Worm (Caenorhabditis elegans): Measurements from ENCODE around the gene num-1.

num-1 gene

ce11 chrV:20807038-20807437 is 22.6 kb upstream of the num-1 start, which contains the start of gene Y44A6D.6:
Y44A6D.6 (plus strand) TSS chrV:20807338.
- TF ChIP-seq elt-3 (tag; optimal IDR thresholded peaks at IDR 0.05) (no peak), ceh-39 (tag; optimal IDR thresholded peaks at IDR 0.05) (no peak), nhr-237 (tag; optimal IDR thresholded peaks at IDR 0.05) (no peak), lsy-2 (tag; optimal IDR thresholded peaks at IDR 0.05) (no peak), cnd-1 (tag; optimal IDR thresholded peaks at IDR 0.05) (no peak), elt-1 (tag; optimal IDR thresholded peaks at IDR 0.05; ENCODE audit: borderline replicate concordance, insufficient read depth) (no peak), mab-5 (tag; optimal IDR thresholded peaks at IDR 0.05) (no peak), zip-8 (tag; optimal IDR thresholded peaks at IDR 0.05) (no peak)

- TF ChIP-seq ces-1 (GFP tag; optimal IDR thresholded peaks at IDR 0.05) (no peak), nhr-2 (tag; optimal IDR thresholded peaks at IDR 0.05) (no peak), hlh-1 (tag; optimal IDR thresholded peaks at IDR 0.05) (no peak), sem-2 (GFP tag; optimal IDR thresholded peaks at IDR 0.05) (no peak), ztf-11 (tag; optimal IDR thresholded peaks at IDR 0.05) (no peak), unc-120 (tag; optimal IDR thresholded peaks at IDR 0.05; ENCODE audit: poor library complexity, severe bottlenecking) (no peak), lin-13 (tag; optimal IDR thresholded peaks at IDR 0.05) (no peak), lsy-2 (tag; optimal IDR thresholded peaks at IDR 0.05) (no peak), ceh-39 (tag; optimal IDR thresholded peaks at IDR 0.05) (no peak), unc-39 (tag; optimal IDR thresholded peaks at IDR 0.05) (no peak), sptf-1 (tag; optimal IDR thresholded peaks at IDR 0.05) (no peak), elt-1 (tag; optimal IDR thresholded peaks at IDR 0.05; ENCODE audit: borderline replicate concordance, insufficient read depth) (no peak), nhr-237 (tag; optimal IDR thresholded peaks at IDR 0.05) (no peak), snpc-4 (tag; optimal IDR thresholded peaks at IDR 0.05) (no peak), ham-2 (GFP tag; optimal IDR thresholded peaks at IDR 0.05) (no peak), M03D4.4 (tag; optimal IDR thresholded peaks at IDR 0.05) (no peak), bed-3 (GFP tag; optimal IDR thresholded peaks at IDR 0.05) (no peak), nhr-12 (tag; optimal IDR thresholded peaks at IDR 0.05) (no peak)
These were observed 16.0 kb upstream of the num-1 start for ce11 chrV:20813646-20814045.

- no peak for TF ChIP-seq unc-39 (tag; optimal IDR thresholded peaks at IDR 0.05)
- TF ChIP-seq cnd-1 (tag; optimal IDR thresholded peaks at IDR 0.05), result no peak
- TF ChIP-seq ztf-11 (tag; optimal IDR thresholded peaks at IDR 0.05), result no peak
- TF ChIP-seq zip-8 (tag; optimal IDR thresholded peaks at IDR 0.05), result no peak
- no peak for TF ChIP-seq blmp-1 (tag; optimal IDR thresholded peaks at IDR 0.05)
- TF ChIP-seq lsy-2 (tag; optimal IDR thresholded peaks at IDR 0.05), result no peak
- TF ChIP-seq mab-5 (tag; optimal IDR thresholded peaks at IDR 0.05), result no peak
- no peak for TF ChIP-seq flh-1 (GFP tag; optimal IDR thresholded peaks at IDR 0.05)
- no peak for TF ChIP-seq snpc-4 (tag; optimal IDR thresholded peaks at IDR 0.05)
- TF ChIP-seq nhr-12 (tag; optimal IDR thresholded peaks at IDR 0.05), result no peak
- no peak for TF ChIP-seq unc-120 (tag; optimal IDR thresholded peaks at IDR 0.05; ENCODE audit: poor library complexity, severe bottlenecking)
- TF ChIP-seq mls-2 (tag; optimal IDR thresholded peaks at IDR 0.05), result no peak
- no peak for TF ChIP-seq bed-3 (GFP tag; optimal IDR thresholded peaks at IDR 0.05)
- no peak for TF ChIP-seq nhr-28 (tag; optimal IDR thresholded peaks at IDR 0.05)
- no peak for TF ChIP-seq ces-1 (GFP tag; optimal IDR thresholded peaks at IDR 0.05)
- TF ChIP-seq sptf-1 (tag; optimal IDR thresholded peaks at IDR 0.05), result no peak
- no peak for TF ChIP-seq nhr-237 (tag; optimal IDR thresholded peaks at IDR 0.05)
- TF ChIP-seq mep-1 (tag; optimal IDR thresholded peaks at IDR 0.05), result no peak
- TF ChIP-seq sem-2 (GFP tag; optimal IDR thresholded peaks at IDR 0.05), result no peak
- TF ChIP-seq drap-1 (GFP tag; optimal IDR thresholded peaks at IDR 0.05), result no peak
These were observed 15.2 kb upstream of the num-1 start, which contains the start of gene Y44A6D.7 for ce11 chrV:20814424-20814823. Y44A6D.7 (plus strand) TSS chrV:20814724.

ce11 chrV:20815842-20816241 is 13.8 kb upstream of the num-1 start, which contains the start of gene sshk-1:
sshk-1 (plus strand) TSS chrV:20816142.
- TF ChIP-seq mep-1 (tag; optimal IDR thresholded peaks at IDR 0.05), result no peak
- TF ChIP-seq lin-32 (GFP tag; optimal IDR thresholded peaks at IDR 0.05), result no peak
- TF ChIP-seq ceh-83 (GFP tag; optimal IDR thresholded peaks at IDR 0.05), result no peak
- TF ChIP-seq flh-1 (GFP tag; optimal IDR thresholded peaks at IDR 0.05), result no peak
- TF ChIP-seq blmp-1 (tag; optimal IDR thresholded peaks at IDR 0.05), result no peak
- TF ChIP-seq sptf-1 (tag; optimal IDR thresholded peaks at IDR 0.05), result no peak
- no peak for TF ChIP-seq zip-8 (tag; optimal IDR thresholded peaks at IDR 0.05)
- no peak for TF ChIP-seq cnd-1 (tag; optimal IDR thresholded peaks at IDR 0.05)
- no peak for TF ChIP-seq tbx-8 (GFP tag; optimal IDR thresholded peaks at IDR 0.05)
- no peak for TF ChIP-seq nhr-76 (tag; optimal IDR thresholded peaks at IDR 0.05)
- TF ChIP-seq ceh-43 (GFP tag; optimal IDR thresholded peaks at IDR 0.05), result no peak
- no peak for TF ChIP-seq snpc-4 (tag; optimal IDR thresholded peaks at IDR 0.05)
- no peak for TF ChIP-seq lin-13 (tag; optimal IDR thresholded peaks at IDR 0.05)
- TF ChIP-seq hlh-1 (tag; optimal IDR thresholded peaks at IDR 0.05), result no peak
- TF ChIP-seq mab-5 (tag; optimal IDR thresholded peaks at IDR 0.05), result no peak

Measured in whole organism, mixed stage, embryonic.